Fruit fly (Drosophila melanogaster) whole organism, embryonic: ENCODE measurements around the gene Cpsf5.
A peak's percentile ranks its signal among the peaks of the same experiment; 100 is the strongest.

Experiments
- Bteb2 ChIP-seq: fragments of 200-800 bp; sonication (Bioruptor generic); optimal IDR thresholded peaks from 2 replicates; lab custom pipeline; 2016; ENCODE audit warnings: missing biosample characterization, missing genetic modification characterization
- CG12104 ChIP-seq: fragments of 200-800 bp; sonication (Bioruptor generic); optimal IDR thresholded peaks from 3 replicates; lab custom pipeline; 2016; ENCODE audit warnings: missing biosample characterization, missing genetic modification characterization
- CG1233 ChIP-seq: fragments of 200-800 bp; sonication (Bioruptor generic); optimal IDR thresholded peaks from 4 replicates; lab custom pipeline; 2018; ENCODE audit warnings: missing biosample characterization, mild to moderate bottlenecking, missing genetic modification characterization
- CG12744 ChIP-seq: fragments of 200-800 bp; sonication (Bioruptor generic); optimal IDR thresholded peaks from 2 replicates; lab custom pipeline; 2016; ENCODE audit warnings: missing biosample characterization, missing genetic modification characterization
- CG12769 ChIP-seq: fragments of 200-800 bp; sonication (Bioruptor generic); optimal IDR thresholded peaks from 2 replicates; lab custom pipeline; 2019; ENCODE audit warnings: missing biosample characterization, mild to moderate bottlenecking, missing genetic modification characterization, moderate library complexity
- CG15479 ChIP-seq: fragments of 200-800 bp; sonication (Bioruptor generic); optimal IDR thresholded peaks from 3 replicates; lab custom pipeline; 2019; ENCODE audit warnings: missing biosample characterization, mild to moderate bottlenecking, missing genetic modification characterization, moderate library complexity
- CG1603 ChIP-seq: fragments of 200-800 bp; sonication (Bioruptor generic); optimal IDR thresholded peaks from 2 replicates; lab custom pipeline; 2019; ENCODE audit warnings: missing biosample characterization, mild to moderate bottlenecking, missing genetic modification characterization, moderate library complexity
- CG1647 ChIP-seq: fragments of 200-800 bp; sonication (Bioruptor generic); optimal IDR thresholded peaks from 3 replicates; lab custom pipeline; 2016; ENCODE audit warnings: missing biosample characterization, missing genetic modification characterization
- CG17912 ChIP-seq: fragments of 200-800 bp; sonication (Bioruptor generic); optimal IDR thresholded peaks from 2 replicates; lab custom pipeline; 2018; ENCODE audit warnings: missing biosample characterization, mild to moderate bottlenecking, missing genetic modification characterization
- CG1792 ChIP-seq: fragments of 200-800 bp; sonication (Bioruptor generic); optimal IDR thresholded peaks from 2 replicates; lab custom pipeline; 2016; ENCODE audit warnings: missing biosample characterization, missing genetic modification characterization
- CG2712 ChIP-seq: fragments of 200-800 bp; optimal IDR thresholded peaks from 3 replicates; lab custom pipeline; 2019; ENCODE audit warnings: missing biosample characterization, mild to moderate bottlenecking, missing genetic modification characterization, moderate library complexity
- CG30431 ChIP-seq: fragments of 200-800 bp; sonication (Bioruptor generic); optimal IDR thresholded peaks from 2 replicates; lab custom pipeline; 2017; ENCODE audit warnings: missing biosample characterization, missing genetic modification characterization
- CG32772 ChIP-seq: fragments of 200-800 bp; sonication (Bioruptor generic); IDR thresholded peaks from 2 replicates; pipeline ENCODE4 v1.3.6; 2022; ENCODE audit warnings: missing biosample characterization, missing genetic modification characterization
- CG34422 ChIP-seq: fragments of 200-800 bp; sonication (Bioruptor generic); IDR thresholded peaks from 3 replicates; pipeline ENCODE4 v1.3.6; 2022; ENCODE audit warnings: missing biosample characterization, missing genetic modification characterization
- CG4282 ChIP-seq: fragments of 200-800 bp; sonication (Bioruptor generic); optimal IDR thresholded peaks from 2 replicates; lab custom pipeline; 2016; ENCODE audit warnings: missing biosample characterization, missing genetic modification characterization
- CG5180 ChIP-seq: fragments of 200-800 bp; sonication (Bioruptor generic); optimal IDR thresholded peaks from 3 replicates; lab custom pipeline; 2017; ENCODE audit warnings: missing biosample characterization, missing genetic modification characterization, mild to moderate bottlenecking, moderate library complexity, missing genetic modification reagents
- CG7963 ChIP-seq: fragments of 200-800 bp; sonication (Bioruptor generic); IDR thresholded peaks from 3 replicates; pipeline ENCODE4 v1.3.6; 2022; ENCODE audit warnings: missing biosample characterization, missing genetic modification characterization; ENCODE audit not compliant: partially characterized antibody
- CG8089 ChIP-seq: fragments of 200-800 bp; sonication (Bioruptor generic); optimal IDR thresholded peaks from 3 replicates; lab custom pipeline; 2016; ENCODE audit warnings: missing biosample characterization, missing genetic modification characterization
- CG9437 ChIP-seq: fragments of 200-800 bp; sonication (Bioruptor generic); optimal IDR thresholded peaks from 2 replicates; lab custom pipeline; 2018; ENCODE audit warnings: missing biosample characterization, mild to moderate bottlenecking, missing genetic modification characterization
- Dip2 ChIP-seq: fragments of 200-800 bp; sonication (Bioruptor generic); IDR thresholded peaks from 2 replicates; pipeline ENCODE4 v1.3.6; 2022; ENCODE audit warnings: missing biosample characterization, missing genetic modification characterization
- Doc2 ChIP-seq: fragments of 200-800 bp; sonication (Bioruptor generic); IDR thresholded peaks from 2 replicates; pipeline ENCODE4 v1.3.6; 2022; ENCODE audit warnings: missing biosample characterization, missing genetic modification characterization
- Eip74EF ChIP-seq, 2 experiments: fragments of 200-800 bp in 1 of 2; fragments of >200 bp in 1 of 2; sonication (Bioruptor generic) in 1 of 2; optimal IDR thresholded peaks; 2 replicates each; lab custom pipeline; 2017 to 2019; ENCODE audit warnings: missing biosample characterization in 2 of 2, missing genetic modification characterization in 2 of 2, mild to moderate bottlenecking in 1 of 2, moderate library complexity in 1 of 2
- Hr51 ChIP-seq, 2 experiments: fragments of 200-800 bp; sonication (Bioruptor generic); optimal IDR thresholded peaks; 2 replicates in 1 of 2; 3 replicates in 1 of 2; lab custom pipeline; 2016 to 2018; ENCODE audit warnings: missing biosample characterization in 2 of 2, missing genetic modification characterization in 2 of 2, mild to moderate bottlenecking in 1 of 2, moderate library complexity in 1 of 2
- Lpt ChIP-seq: fragments of >200 bp; optimal IDR thresholded peaks from 2 replicates; lab custom pipeline; 2018; ENCODE audit warnings: missing biosample characterization, missing genetic modification characterization
- NK7.1 ChIP-seq: fragments of 200-800 bp; sonication (Bioruptor generic); optimal IDR thresholded peaks from 3 replicates; lab custom pipeline; 2016; ENCODE audit warnings: missing biosample characterization, missing genetic modification characterization
- Nf-YC ChIP-seq: fragments of 200-800 bp; optimal IDR thresholded peaks from 3 replicates; lab custom pipeline; 2019; ENCODE audit warnings: missing biosample characterization, mild to moderate bottlenecking, missing genetic modification characterization, moderate library complexity
- Ravus ChIP-seq: fragments of 200-800 bp; sonication (Bioruptor generic); IDR thresholded peaks from 2 replicates; pipeline ENCODE4 v1.3.6; 2022; ENCODE audit warnings: missing biosample characterization, missing genetic modification characterization
- Trl ChIP-seq, 3 experiments: fragments of >200 bp in 2 of 3; fragments of 200-800 bp in 1 of 3; sonication (Bioruptor generic) in 1 of 3; optimal IDR thresholded peaks; 2 replicates in 1 of 3; 3 replicates in 2 of 3; lab custom pipeline; 2016 to 2017; ENCODE audit warnings: missing biosample characterization in 1 of 3, missing genetic modification characterization in 1 of 3
- YL-1 ChIP-seq: fragments of 200-800 bp; sonication (Bioruptor generic); optimal IDR thresholded peaks from 3 replicates; lab custom pipeline; 2017; ENCODE audit warnings: missing biosample characterization, mild to moderate bottlenecking, missing genetic modification characterization
- ara ChIP-seq: fragments of 200-800 bp; sonication (Bioruptor generic); IDR thresholded peaks from 2 replicates; pipeline ENCODE4 v1.3.6; 2022; ENCODE audit warnings: missing biosample characterization, missing genetic modification characterization
- ato ChIP-seq: fragments of 200-800 bp; sonication (Bioruptor generic); IDR thresholded peaks from 2 replicates; pipeline ENCODE4 v1.3.6; 2022; ENCODE audit warnings: missing biosample characterization, missing genetic modification characterization; ENCODE audit not compliant: partially characterized antibody
- br ChIP-seq: fragments of >200 bp; optimal IDR thresholded peaks from 2 replicates; lab custom pipeline; 2017
- dmrt99B ChIP-seq: fragments of 200-800 bp; sonication (Bioruptor generic); optimal IDR thresholded peaks from 2 replicates; lab custom pipeline; 2018; ENCODE audit warnings: missing biosample characterization, mild to moderate bottlenecking, missing genetic modification characterization, moderate library complexity
- en ChIP-seq: fragments of 200-800 bp; sonication (Bioruptor generic); optimal IDR thresholded peaks from 2 replicates; lab custom pipeline; 2016; ENCODE audit warnings: missing biosample characterization, missing genetic modification characterization
- fd64A ChIP-seq: fragments of 200-800 bp; sonication (Bioruptor generic); optimal IDR thresholded peaks from 3 replicates; lab custom pipeline; 2018; ENCODE audit warnings: missing biosample characterization, mild to moderate bottlenecking, missing genetic modification characterization
- lab ChIP-seq: fragments of 200-800 bp; sonication (Bioruptor generic); optimal IDR thresholded peaks from 3 replicates; lab custom pipeline; 2017; ENCODE audit warnings: missing biosample characterization, missing genetic modification characterization, mild to moderate bottlenecking, moderate library complexity, missing genetic modification reagents
- lbe ChIP-seq: fragments of 200-800 bp; sonication (Bioruptor generic); optimal IDR thresholded peaks from 2 replicates; lab custom pipeline; 2016; ENCODE audit warnings: missing biosample characterization, mild to moderate bottlenecking, missing genetic modification characterization
- lmd ChIP-seq: fragments of 200-800 bp; sonication (Bioruptor generic); IDR thresholded peaks from 2 replicates; pipeline ENCODE4 v1.3.6; 2022; ENCODE audit warnings: missing biosample characterization, missing genetic modification characterization
- nau ChIP-seq: fragments of 200-800 bp; sonication (Bioruptor generic); optimal IDR thresholded peaks from 3 replicates; lab custom pipeline; 2017; ENCODE audit warnings: missing biosample characterization, mild to moderate bottlenecking, missing genetic modification characterization, missing genetic modification reagents
- p53 ChIP-seq: fragments of 200-800 bp; sonication (Bioruptor generic); optimal IDR thresholded peaks from 2 replicates; lab custom pipeline; 2016; ENCODE audit warnings: missing biosample characterization, missing genetic modification characterization
- pb ChIP-seq: fragments of 200-800 bp; sonication (Bioruptor generic); optimal IDR thresholded peaks from 3 replicates; lab custom pipeline; 2016; ENCODE audit warnings: missing biosample characterization, missing genetic modification characterization
- phol ChIP-seq: fragments of 200-800 bp; sonication (Bioruptor generic); optimal IDR thresholded peaks from 3 replicates; lab custom pipeline; 2018; ENCODE audit warnings: missing biosample characterization, mild to moderate bottlenecking, missing genetic modification characterization, moderate library complexity
- prd ChIP-seq, 3 experiments: fragments of >200 bp in 2 of 3; fragments of 200-800 bp in 1 of 3; sonication (Bioruptor generic) in 1 of 3; optimal IDR thresholded peaks in 2 of 3; IDR thresholded peaks in 1 of 3; 2 replicates in 2 of 3; 3 replicates in 1 of 3; pipeline versions ENCODE4 v1.3.6 to Lab custom; 2017 to 2022; ENCODE audit warnings: missing biosample characterization in 1 of 3, missing genetic modification characterization in 1 of 3
- repo ChIP-seq: fragments of 200-800 bp; sonication (Bioruptor generic); optimal IDR thresholded peaks from 2 replicates; lab custom pipeline; 2016; ENCODE audit warnings: missing biosample characterization, missing genetic modification characterization
- rib ChIP-seq: fragments of 200-800 bp; sonication (Bioruptor generic); IDR thresholded peaks from 2 replicates; pipeline ENCODE4 v1.3.6; 2022; ENCODE audit warnings: missing biosample characterization, missing genetic modification characterization
- slp2 ChIP-seq: fragments of 200-800 bp; sonication (Bioruptor generic); optimal IDR thresholded peaks from 2 replicates; lab custom pipeline; 2016; ENCODE audit warnings: missing biosample characterization, missing genetic modification characterization
- tll ChIP-seq, 2 experiments: fragments of 200-800 bp in 1 of 2; fragments of >200 bp in 1 of 2; sonication (Bioruptor generic) in 1 of 2; optimal IDR thresholded peaks; 2 replicates each; lab custom pipeline; 2017 to 2019; ENCODE audit warnings: missing biosample characterization in 2 of 2, missing genetic modification characterization in 2 of 2, mild to moderate bottlenecking in 1 of 2, moderate library complexity in 1 of 2
- ttk ChIP-seq: fragments of 200-800 bp; sonication (Bioruptor generic); IDR thresholded peaks from 2 replicates; pipeline ENCODE4 v2.1.2; 2022; ENCODE audit warnings: missing biosample characterization, missing genetic modification characterization
- wdn ChIP-seq: fragments of 200-800 bp; sonication (Bioruptor generic); IDR thresholded peaks from 2 replicates; pipeline ENCODE4 v1.3.6; 2022; ENCODE audit warnings: missing biosample characterization, missing genetic modification characterization

Gene Cpsf5

DNA sequence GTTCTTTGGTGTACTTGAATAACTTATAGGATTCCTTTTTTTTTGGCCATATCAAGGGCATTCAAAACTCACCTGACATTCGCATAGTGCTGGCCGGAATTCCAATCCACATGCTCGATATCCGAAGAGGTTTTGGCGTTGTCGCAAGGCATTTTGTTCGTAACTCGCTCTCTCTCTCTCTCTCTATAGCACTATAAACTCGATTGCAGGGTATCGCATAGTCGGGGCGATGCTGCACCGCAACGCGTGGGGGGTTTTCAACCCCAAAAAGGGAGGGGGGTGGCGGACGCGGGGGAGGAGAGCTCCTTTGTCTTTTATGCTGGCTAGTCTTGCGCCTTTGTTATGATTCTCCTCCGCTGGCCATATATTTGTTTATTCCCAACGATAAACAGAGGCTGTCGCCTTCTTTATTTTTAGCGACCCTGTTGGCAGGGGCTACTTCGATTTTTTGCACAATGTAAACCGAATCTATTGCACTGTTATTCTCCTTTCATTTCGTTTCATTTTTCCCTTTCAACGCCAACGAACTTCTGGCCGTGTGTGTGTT, 12.3 kb upstream of the Cpsf5 start (continued):
- no peak for TF ChIP-seq repo (GFP tag; lab: Kevin White, UChicago)
- TF ChIP-seq lmd (GFP tag; lab: Robert Waterston, UW) = peak; percentile 37; the same call in 1 of the 2 replicates
- TF ChIP-seq nau (GFP tag; lab: Kevin White, UChicago) = no peak
- peak; percentile 35 for TF ChIP-seq CG1603 (tag; lab: Kevin White, UChicago)
- TF ChIP-seq lbe (GFP tag; lab: Kevin White, UChicago) = no peak
- no peak for TF ChIP-seq CG32772 (GFP tag; lab: Robert Waterston, UW)
- no peak for TF ChIP-seq CG4282
- no peak for TF ChIP-seq Eip74EF (GFP tag; optimal IDR thresholded peaks at IDR 0.05; lab: Kevin White, UChicago)
- TF ChIP-seq CG17912 (GFP tag; lab: Kevin White, UChicago) = no peak
- no peak for TF ChIP-seq CG1233 (GFP tag; lab: Kevin White, UChicago)
- TF ChIP-seq CG1792 (GFP tag; lab: Kevin White, UChicago) = no peak
- TF ChIP-seq Dip2 (GFP tag; lab: Robert Waterston, UW) = no peak
- no peak for TF ChIP-seq br
- no peak for TF ChIP-seq CG30431 (GFP tag; lab: Kevin White, UChicago)
- TF ChIP-seq CG7963 (GFP tag; lab: Robert Waterston, UW) = no peak
- TF ChIP-seq en (GFP tag; lab: Kevin White, UChicago) = no peak
- peak; percentile 14 to 17 for TF ChIP-seq Trl (optimal IDR thresholded peaks at IDR 0.05; lab: Kevin White, UChicago)
- no peak for TF ChIP-seq Trl (GFP tag; optimal IDR thresholded peaks at IDR 0.05; lab: Kevin White, UChicago)
- TF ChIP-seq CG12744 (GFP tag; lab: Kevin White, UChicago) = no peak
- no peak for TF ChIP-seq p53 (GFP tag; lab: Kevin White, UChicago)
- TF ChIP-seq CG15479 = no peak
- TF ChIP-seq YL-1 (GFP tag; lab: Kevin White, UChicago) = no peak
- no peak for TF ChIP-seq NK7.1 (GFP tag; lab: Kevin White, UChicago)
- no peak for TF ChIP-seq Lpt
- TF ChIP-seq ttk (GFP tag; lab: Robert Waterston, UW) = 0 out of 2 replicates have a peak, but pooled peaks have one; percentile 22
- TF ChIP-seq pb (GFP tag; lab: Kevin White, UChicago) = no peak
- TF ChIP-seq CG2712 (tag; lab: Kevin White, UChicago) = peak; percentile 12
- no peak for TF ChIP-seq CG1647 (GFP tag; lab: Kevin White, UChicago)
- TF ChIP-seq Doc2 (GFP tag; lab: Robert Waterston, UW) = no peak
- TF ChIP-seq dmrt99B = peak; percentile 9
- TF ChIP-seq CG9437 (GFP tag; lab: Kevin White, UChicago) = no peak
- TF ChIP-seq Nf-YC (tag; lab: Kevin White, UChicago) = no peak
- TF ChIP-seq Bteb2 (GFP tag; lab: Kevin White, UChicago) = no peak
- no peak for TF ChIP-seq CG12104 (GFP tag; lab: Kevin White, UChicago)
- TF ChIP-seq ara (GFP tag; lab: Robert Waterston, UW) = no peak
- TF ChIP-seq rib = no peak
- no peak for TF ChIP-seq Hr51 (GFP tag; optimal IDR thresholded peaks at IDR 0.05; lab: Kevin White, UChicago)
- peak; percentile 18 for TF ChIP-seq CG5180
- no peak for TF ChIP-seq slp2 (GFP tag; lab: Kevin White, UChicago)
- TF ChIP-seq Ravus (GFP tag; lab: Robert Waterston, UW) = no peak
- no peak for TF ChIP-seq lab
- 0 out of 3 replicates have a peak, but pooled peaks have one; percentile 15 for TF ChIP-seq CG34422 (GFP tag; lab: Robert Waterston, UW)
- TF ChIP-seq ato = no peak
- no peak for TF ChIP-seq tll (GFP tag; optimal IDR thresholded peaks at IDR 0.05; lab: Kevin White, UChicago)
- no peak for TF ChIP-seq CG8089
- TF ChIP-seq fd64A (GFP tag; lab: Kevin White, UChicago) = no peak
- TF ChIP-seq CG12769 (tag; lab: Kevin White, UChicago) = no peak
- peak; percentile 4 for TF ChIP-seq phol (tag; lab: Kevin White, UChicago)
- no peak for TF ChIP-seq prd (optimal IDR thresholded peaks at IDR 0.05; lab: Kevin White, UChicago)
- peak; percentile 31; the same call in 1 of the 3 replicates for TF ChIP-seq prd (GFP tag; IDR thresholded peaks at IDR 0.05; lab: Robert Waterston, UW)
- no peak for TF ChIP-seq wdn
